Fruit fly (Drosophila melanogaster): Measurements from ENCODE around the gene PolI.

PolI gene

dm6 chr3R:8195049-8195448, 38.3 kb upstream of the PolI start:
- peak; percentile 82 for TF ChIP-seq crol (GFP tag; IDR thresholded peaks at IDR 0.05)
- no peak for TF ChIP-seq CrebB (tag; optimal IDR thresholded peaks at IDR 0.05)
- peak; percentile 6 for TF ChIP-seq grn (GFP tag; optimal IDR thresholded peaks at IDR 0.05)
- peak; percentile 47 for TF ChIP-seq Nf-YC (tag; optimal IDR thresholded peaks at IDR 0.05)
- 0 out of 3 replicates have a peak, but pooled peaks have one; percentile 33 for TF ChIP-seq CG11456 (GFP tag; IDR thresholded peaks at IDR 0.05)
- no peak for TF ChIP-seq sd (tag; optimal IDR thresholded peaks at IDR 0.05)
- peak; percentile 68 for TF ChIP-seq abd-A (tag; optimal IDR thresholded peaks at IDR 0.05)
- TF ChIP-seq Nf-YB (GFP tag; optimal IDR thresholded peaks at IDR 0.05) = peak; percentile 15

dm6 chr3R:8197137-8197536, 36.2 kb upstream of the PolI start:
- TF ChIP-seq Neu2 (GFP tag; optimal IDR thresholded peaks at IDR 0.05; ENCODE audit: borderline replicate concordance) (no peak), CG16815 (GFP tag; optimal IDR thresholded peaks at IDR 0.05) (peak; percentile 41), sens-2 (GFP tag; IDR thresholded peaks at IDR 0.05) (0 out of 2 replicates have a peak, but pooled peaks have one; percentile 28), lmd (GFP tag; IDR thresholded peaks at IDR 0.05) (no peak), seq (GFP tag; IDR thresholded peaks at IDR 0.05) (no peak), CG13123 (GFP tag; optimal IDR thresholded peaks at IDR 0.05) (no peak), lab (GFP tag; optimal IDR thresholded peaks at IDR 0.05) (no peak), row (GFP tag; IDR thresholded peaks at IDR 0.05) (peak; percentile 46; the same call in 2 of the 3 replicates), p53 (GFP tag; optimal IDR thresholded peaks at IDR 0.05) (no peak), CG2129 (GFP tag; IDR thresholded peaks at IDR 0.05; ENCODE audit: partially characterized antibody) (no peak), CG8359 (GFP tag; optimal IDR thresholded peaks at IDR 0.05; ENCODE audit: borderline replicate concordance) (no peak), CG17829 (tag; optimal IDR thresholded peaks at IDR 0.05) (no peak), Oaz (GFP tag; IDR thresholded peaks at IDR 0.05) (no peak), chif (GFP tag; optimal IDR thresholded peaks at IDR 0.05) (peak; percentile 16 to 51), PHDP (tag; optimal IDR thresholded peaks at IDR 0.05) (no peak), CG15479 (GFP tag; optimal IDR thresholded peaks at IDR 0.05) (no peak), CG30431 (GFP tag; optimal IDR thresholded peaks at IDR 0.05) (peak; percentile 37), Bteb2 (GFP tag; optimal IDR thresholded peaks at IDR 0.05) (no peak), CG18599 (GFP tag; optimal IDR thresholded peaks at IDR 0.05) (no peak), lola (GFP tag; optimal IDR thresholded peaks at IDR 0.05) (peak in 1 of 3 experiments; percentile 62), jigr1 (GFP tag; IDR thresholded peaks at IDR 0.05) (no peak), bab2 (GFP tag; optimal IDR thresholded peaks at IDR 0.05) (no peak), CG10565 (GFP tag; optimal IDR thresholded peaks at IDR 0.05) (no peak), cwo (GFP tag; optimal IDR thresholded peaks at IDR 0.05) (no peak), onecut (GFP tag; IDR thresholded peaks at IDR 0.05) (no peak), CG33557 (GFP tag; optimal IDR thresholded peaks at IDR 0.05) (peak; percentile 20), her (GFP tag; optimal IDR thresholded peaks at IDR 0.05) (no peak), emc (GFP tag; optimal IDR thresholded peaks at IDR 0.05) (no peak), Aef1 (GFP tag; IDR thresholded peaks at IDR 0.05) (no peak), pita (GFP tag; optimal IDR thresholded peaks at IDR 0.05) (no peak), Camta (GFP tag; optimal IDR thresholded peaks at IDR 0.05) (no peak), BEAF-32 (GFP tag; optimal IDR thresholded peaks at IDR 0.05) (no peak), D19B (GFP tag; optimal IDR thresholded peaks at IDR 0.05) (no peak), Atf6 (GFP tag; IDR thresholded peaks at IDR 0.05) (no peak), CG17612 (GFP tag; IDR thresholded peaks at IDR 0.05) (no peak), mam (GFP tag; optimal IDR thresholded peaks at IDR 0.05) (no peak), CG17186 (GFP tag; optimal IDR thresholded peaks at IDR 0.05) (no peak), CG42726 (GFP tag; IDR thresholded peaks at IDR 0.05; ENCODE audit: partially characterized antibody) (no peak), croc (GFP tag; conservative IDR thresholded peaks at IDR 0.05) (no peak), CG8765 (GFP tag; IDR thresholded peaks at IDR 0.05) (peak; percentile 57; the same call in 1 of the 2 replicates), CG4707 (GFP tag; optimal IDR thresholded peaks at IDR 0.05) (no peak), CG13775 (GFP tag; optimal IDR thresholded peaks at IDR 0.05) (peak; percentile 24)
